Fruit fly (Drosophila melanogaster): Measurements from ENCODE around the gene Tcs5.

Gene Tcs5

DNA sequence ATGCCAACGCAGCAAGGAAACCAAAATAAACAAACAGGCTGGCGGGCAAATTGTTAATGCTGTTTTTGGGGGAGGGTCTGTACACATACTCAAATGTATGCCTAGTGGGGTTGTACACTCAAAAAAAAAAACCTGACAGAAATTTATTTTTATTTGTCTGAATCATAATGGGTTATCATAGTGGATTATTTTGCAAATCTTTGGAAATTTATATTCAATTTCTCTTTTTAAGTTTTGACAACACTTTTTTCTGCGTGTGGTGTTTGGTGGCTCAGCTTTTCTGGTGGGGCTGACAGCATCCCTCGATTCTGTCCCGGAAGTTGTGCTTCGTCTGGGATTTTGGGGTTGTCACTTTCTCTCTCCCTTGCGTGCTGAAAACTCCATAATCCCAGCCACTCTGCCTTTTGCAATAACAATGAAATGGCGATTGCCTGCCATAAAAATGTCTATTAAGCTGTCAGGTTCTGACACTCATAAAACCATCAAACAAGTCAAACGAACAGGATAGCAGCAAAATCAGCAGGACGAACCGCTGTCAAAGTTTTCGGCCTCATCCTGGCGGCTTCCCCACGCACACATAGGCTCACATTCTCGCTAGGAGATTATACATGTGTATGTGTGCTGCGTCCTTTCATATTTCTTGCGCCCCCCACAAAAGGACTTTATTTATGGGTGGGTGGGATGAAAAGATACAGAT is 15.9 kb upstream of the Tcs5 start (continued):
- no peak for TF ChIP-seq CG2129 (GFP tag; IDR thresholded peaks at IDR 0.05; ENCODE audit: partially characterized antibody)
- no peak for TF ChIP-seq unc-4 (GFP tag; IDR thresholded peaks at IDR 0.05; ENCODE audit: partially characterized antibody)
- TF ChIP-seq CG7556 (GFP tag; optimal IDR thresholded peaks at IDR 0.05) = peak; percentile 88
- peak; percentile 54 to 85 for TF ChIP-seq Hr51 (GFP tag; optimal IDR thresholded peaks at IDR 0.05)
- TF ChIP-seq CG10462 (GFP tag; optimal IDR thresholded peaks at IDR 0.05) = peak; percentile 36
- peak; percentile 61 for TF ChIP-seq fd96Cb (tag; optimal IDR thresholded peaks at IDR 0.05)
- no peak for TF ChIP-seq lola (GFP tag; optimal IDR thresholded peaks at IDR 0.05)
- peak; percentile 61 for TF ChIP-seq CG3407 (GFP tag; optimal IDR thresholded peaks at IDR 0.05)
- TF ChIP-seq CG12659 (GFP tag; optimal IDR thresholded peaks at IDR 0.05) = peak; percentile 73
- TF ChIP-seq CG6175 (GFP tag; IDR thresholded peaks at IDR 0.05) = no peak
- TF ChIP-seq CG3847 (GFP tag; IDR thresholded peaks at IDR 0.05) = peak; percentile 67; the same call in 1 of the 2 replicates
- TF ChIP-seq H15 (GFP tag; IDR thresholded peaks at IDR 0.05) = peak; percentile 77
- peak; percentile 71 for TF ChIP-seq Hsf (GFP tag; optimal IDR thresholded peaks at IDR 0.05)
- no peak; the same call in 2 of the 3 replicates for TF ChIP-seq Mrtf (GFP tag; IDR thresholded peaks at IDR 0.05)
- TF ChIP-seq zen2 (GFP tag; IDR thresholded peaks at IDR 0.05; ENCODE audit: partially characterized antibody) = no peak
- peak; percentile 35 for TF ChIP-seq CG1792 (GFP tag; optimal IDR thresholded peaks at IDR 0.05)
- peak; percentile 87 for TF ChIP-seq Xrp1 (GFP tag; IDR thresholded peaks at IDR 0.05)
- TF ChIP-seq CG17186 (GFP tag; optimal IDR thresholded peaks at IDR 0.05) = no peak
- TF ChIP-seq odd (GFP tag; optimal IDR thresholded peaks at IDR 0.05) = peak; percentile 45
- peak; percentile 81 for TF ChIP-seq dmrt99B (tag; optimal IDR thresholded peaks at IDR 0.05)
- peak; percentile 29 for TF ChIP-seq Nf-YC (tag; optimal IDR thresholded peaks at IDR 0.05)
- no peak for TF ChIP-seq dati (GFP tag; IDR thresholded peaks at IDR 0.05)
- TF ChIP-seq Mes4 (GFP tag; optimal IDR thresholded peaks at IDR 0.05) = peak; percentile 30
- peak in 1 of 2 experiments; percentile 80 for TF ChIP-seq bsh (GFP tag; optimal IDR thresholded peaks at IDR 0.05)
- peak; percentile 53; the same call in 2 of the 3 replicates for TF ChIP-seq croc (GFP tag; conservative IDR thresholded peaks at IDR 0.05)
- TF ChIP-seq prd (optimal IDR thresholded peaks at IDR 0.05) = no peak
- no peak; the same call in 2 of the 3 replicates for TF ChIP-seq prd (GFP tag; IDR thresholded peaks at IDR 0.05)
- TF ChIP-seq wdn (GFP tag; IDR thresholded peaks at IDR 0.05) = no peak; the same call in 1 of the 2 replicates
- TF ChIP-seq ewg (GFP tag; optimal IDR thresholded peaks at IDR 0.05) = peak; percentile 42
- TF ChIP-seq mirr (GFP tag; optimal IDR thresholded peaks at IDR 0.05) = peak; percentile 20
- peak; percentile 48 for TF ChIP-seq CG18476 (GFP tag; optimal IDR thresholded peaks at IDR 0.05)
- TF ChIP-seq sna (GFP tag; IDR thresholded peaks at IDR 0.05; ENCODE audit: partially characterized antibody) = no peak
- TF ChIP-seq CG15696 (tag; optimal IDR thresholded peaks at IDR 0.05) = no peak
- TF ChIP-seq Spps (tag; optimal IDR thresholded peaks at IDR 0.05) = peak; percentile 2
- no peak for TF ChIP-seq unpg (GFP tag; optimal IDR thresholded peaks at IDR 0.05)
- peak; percentile 46 for TF ChIP-seq CG31365 (tag; optimal IDR thresholded peaks at IDR 0.05)
- no peak for TF ChIP-seq HLHmδ (GFP tag; optimal IDR thresholded peaks at IDR 0.05)
- TF ChIP-seq chm (GFP tag; IDR thresholded peaks at IDR 0.05) = no peak
- no peak for TF ChIP-seq Gsc (GFP tag; IDR thresholded peaks at IDR 0.05)
- no peak for TF ChIP-seq TFAM (GFP tag; optimal IDR thresholded peaks at IDR 0.05)
- TF ChIP-seq CG6689 (GFP tag; IDR thresholded peaks at IDR 0.05) = peak; percentile 82; the same call in 1 of the 2 replicates
- TF ChIP-seq CG9817 (tag; optimal IDR thresholded peaks at IDR 0.05) = peak; percentile 66
- no peak for TF ChIP-seq ci (GFP tag; IDR thresholded peaks at IDR 0.05)
- TF ChIP-seq CG18619 (GFP tag; optimal IDR thresholded peaks at IDR 0.05) = peak; percentile 67
- TF ChIP-seq dm (GFP tag; optimal IDR thresholded peaks at IDR 0.05) = no peak
- TF ChIP-seq CG3726 (GFP tag; IDR thresholded peaks at IDR 0.05) = no peak
- no peak for TF ChIP-seq CTCF (GFP tag; optimal IDR thresholded peaks at IDR 0.05)
- peak; percentile 85 for TF ChIP-seq CG14441 (GFP tag; IDR thresholded peaks at IDR 0.05)
- TF ChIP-seq sr (GFP tag; IDR thresholded peaks at IDR 0.05) = no peak
- peak; percentile 45 for TF ChIP-seq kah (GFP tag; optimal IDR thresholded peaks at IDR 0.05)

Measured in whole organism, embryonic.